Worm (Caenorhabditis elegans) whole organism, late embryonic: ENCODE measurements around the gene F22B5.4.

ENCODE experiments used
- T23F11.4 ChIP-seq: fragments of 200-800 bp; sonication (Bioruptor generic); optimal IDR thresholded peaks from 2 replicates; lab custom pipeline; 2018; ENCODE audit warnings: mild to moderate bottlenecking, missing genetic modification characterization, missing compliant biosample characterization
- Y22D7AL.16 ChIP-seq: sonication (generic microtip); optimal IDR thresholded peaks from 2 replicates; lab custom pipeline; 2016; ENCODE audit warnings: missing genetic modification characterization, missing compliant biosample characterization
- ama-1 ChIP-seq: fragments of 150-350 bp; optimal IDR thresholded peaks from 2 replicates; lab custom pipeline; 2014
- elt-4 ChIP-seq: sonication (generic microtip); optimal IDR thresholded peaks from 2 replicates; lab custom pipeline; 2016; ENCODE audit warnings: missing genetic modification characterization, missing compliant biosample characterization
- fkh-10 ChIP-seq: fragments of 150-350 bp; optimal IDR thresholded peaks from 2 replicates; lab custom pipeline; 2014; ENCODE audit warnings: missing biosample characterization, missing genetic modification reagents, missing genetic modification characterization
- nfya-1 ChIP-seq: sonication (generic microtip); optimal IDR thresholded peaks from 2 replicates; lab custom pipeline; 2017; ENCODE audit warnings: missing genetic modification characterization, mild to moderate bottlenecking, missing compliant biosample characterization, antibody characterized with exemption, moderate library complexity
- unc-42 ChIP-seq: sonication (generic microtip); optimal IDR thresholded peaks from 2 replicates; lab custom pipeline; 2016; ENCODE audit warnings: missing genotype, missing genetic modification characterization, missing compliant biosample characterization
- unc-86 ChIP-seq: sonication (generic microtip); optimal IDR thresholded peaks from 2 replicates; lab custom pipeline; 2016; ENCODE audit warnings: missing genetic modification characterization, missing compliant biosample characterization

DNA sequence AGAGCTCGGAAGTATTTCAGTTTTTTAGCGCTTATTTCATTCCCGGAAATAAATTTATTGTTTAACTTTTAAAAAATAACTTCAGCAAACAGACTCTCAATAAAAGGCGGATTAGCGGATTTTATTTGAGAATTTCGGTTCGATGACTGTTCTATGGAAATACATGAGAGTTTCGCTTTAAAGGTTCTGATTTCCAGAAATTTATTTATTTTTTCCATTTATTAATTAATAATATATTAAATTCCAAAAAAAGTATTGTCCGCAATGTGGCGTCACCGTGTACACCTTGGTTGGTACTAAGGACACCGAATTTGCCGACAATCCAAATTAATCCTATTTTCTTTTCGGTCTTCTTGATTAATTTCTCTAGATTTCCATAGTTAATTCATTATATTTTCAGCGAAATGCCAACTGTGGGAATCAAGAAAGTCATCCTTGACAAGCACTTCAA, 15.0 kb downstream of the F22B5.4 start, which contains the start of gene fars-3:
- TF ChIP-seq Y22D7AL.16 = no peak
- TF ChIP-seq elt-4 (tag; lab: Kevin White, UChicago) = no peak
- no peak for TF ChIP-seq nfya-1 (tag; lab: Kevin White, UChicago)
- no peak for TF ChIP-seq T23F11.4 (GFP tag; lab: Kevin White, UChicago)
- no peak for TF ChIP-seq ama-1
- TF ChIP-seq unc-42 (tag; lab: Kevin White, UChicago) = peak; percentile 24
- TF ChIP-seq fkh-10 (GFP tag; lab: Kevin White, UChicago) = no peak
- TF ChIP-seq unc-86 (tag; lab: Kevin White, UChicago) = no peak
